Worm (Caenorhabditis elegans): ENCODE results near the gene Y46G5A.38.

The Y46G5A.38 gene

DNA sequence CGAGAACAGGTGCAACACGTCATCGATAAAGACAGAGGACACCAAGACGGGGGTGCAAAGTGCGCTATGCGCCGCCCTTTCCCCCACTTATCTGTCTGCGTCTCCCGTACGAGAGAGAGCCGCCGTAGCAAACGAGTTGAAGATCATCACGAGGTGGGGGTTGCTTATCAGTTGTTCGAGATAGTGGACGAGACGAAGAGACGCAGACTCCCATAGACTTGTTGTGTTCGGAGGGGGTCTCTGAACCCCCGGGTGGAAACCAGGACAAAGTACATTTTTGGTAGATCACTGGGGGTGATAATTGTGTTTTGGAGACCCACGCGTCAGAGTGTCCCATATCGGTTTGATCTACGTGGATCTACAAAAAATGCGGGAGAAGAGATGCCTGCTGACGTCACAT is 28.0 kb upstream of the Y46G5A.38 start (continued):
- TF ChIP-seq ceh-8 (GFP tag; optimal IDR thresholded peaks at IDR 0.05), result no peak
- peak; percentile 82 for TF ChIP-seq ztf-4 (tag; optimal IDR thresholded peaks at IDR 0.05)
- TF ChIP-seq ets-5 (GFP tag; IDR thresholded peaks at IDR 0.05), result no peak
- no peak for TF ChIP-seq zip-4 (GFP tag; optimal IDR thresholded peaks at IDR 0.05)
- TF ChIP-seq alr-1 (tag; optimal IDR thresholded peaks at IDR 0.05; ENCODE audit: borderline replicate concordance), result no peak
- no peak for TF ChIP-seq tlp-1 (tag; optimal IDR thresholded peaks at IDR 0.05)
- TF ChIP-seq nhr-11 (tag; optimal IDR thresholded peaks at IDR 0.05), result peak; percentile 85
- TF ChIP-seq fkh-8 (tag; optimal IDR thresholded peaks at IDR 0.05), result peak; percentile 68
- peak; percentile 75 for TF ChIP-seq xbp-1 (tag; optimal IDR thresholded peaks at IDR 0.05)
- no peak for TF ChIP-seq Y116A8C.19 (tag; optimal IDR thresholded peaks at IDR 0.05; ENCODE audit: borderline replicate concordance)
- peak; percentile 53 for TF ChIP-seq egl-13 (tag; optimal IDR thresholded peaks at IDR 0.05)
- TF ChIP-seq tbx-2 (tag; optimal IDR thresholded peaks at IDR 0.05), result peak; percentile 85
- no peak for TF ChIP-seq F16B12.6 (tag; optimal IDR thresholded peaks at IDR 0.05)
- TF ChIP-seq unc-30 (tag; optimal IDR thresholded peaks at IDR 0.05), result no peak
- peak; percentile 62 to 94 for TF ChIP-seq mdl-1 (tag; optimal IDR thresholded peaks at IDR 0.05)
- TF ChIP-seq nhr-71 (tag; optimal IDR thresholded peaks at IDR 0.05), result peak; percentile 97
- peak; percentile 94 for TF ChIP-seq nhr-20 (tag; optimal IDR thresholded peaks at IDR 0.05)
- TF ChIP-seq hlh-4 (tag; optimal IDR thresholded peaks at IDR 0.05), result no peak
- TF ChIP-seq dsc-1 (tag; optimal IDR thresholded peaks at IDR 0.05), result peak; percentile 16
- no peak for TF ChIP-seq aly-2 (tag; optimal IDR thresholded peaks at IDR 0.05)
- peak; percentile 43 for TF ChIP-seq lin-39 (tag; optimal IDR thresholded peaks at IDR 0.05)
- no peak for TF ChIP-seq sptf-1 (tag; optimal IDR thresholded peaks at IDR 0.05)
- peak; percentile 79 for TF ChIP-seq swsn-7 (tag; optimal IDR thresholded peaks at IDR 0.05)
- peak; percentile 62 for TF ChIP-seq ceh-88 (GFP tag; IDR thresholded peaks at IDR 0.05)
- peak; percentile 57 for TF ChIP-seq mep-1 (tag; optimal IDR thresholded peaks at IDR 0.05)
- no peak for TF ChIP-seq mab-9 (GFP tag; IDR thresholded peaks at IDR 0.05)
- TF ChIP-seq isw-1 (GFP tag; IDR thresholded peaks at IDR 0.05), result no peak; the same call in 1 of the 2 replicates
- TF ChIP-seq efl-3 (GFP tag; optimal IDR thresholded peaks at IDR 0.05), result no peak
- no peak for TF ChIP-seq sox-4 (tag; optimal IDR thresholded peaks at IDR 0.05)
- TF ChIP-seq skn-1 (tag; optimal IDR thresholded peaks at IDR 0.05), result peak; percentile 66
- peak; percentile 71 for TF ChIP-seq aha-1 (tag; optimal IDR thresholded peaks at IDR 0.05)
- no peak for TF ChIP-seq ceh-90 (tag; optimal IDR thresholded peaks at IDR 0.05)
- peak; percentile 13 for TF ChIP-seq hpl-2 (GFP tag; optimal IDR thresholded peaks at IDR 0.05)
- TF ChIP-seq dpl-1 (GFP tag; optimal IDR thresholded peaks at IDR 0.05), result peak; percentile 50 to 70 (median 63)
- TF ChIP-seq snpc-4 (tag; optimal IDR thresholded peaks at IDR 0.05), result peak; percentile 59
- TF ChIP-seq unc-86 (tag; optimal IDR thresholded peaks at IDR 0.05), result no peak
- no peak for TF ChIP-seq ama-1 (optimal IDR thresholded peaks at IDR 0.05)
- TF ChIP-seq blmp-1 (tag; optimal IDR thresholded peaks at IDR 0.05), result peak; percentile 45
- TF ChIP-seq fkh-10 (GFP tag; optimal IDR thresholded peaks at IDR 0.05), result no peak
- TF ChIP-seq pqm-1 (tag; optimal IDR thresholded peaks at IDR 0.05), result no peak
- no peak for TF ChIP-seq nhr-76 (tag; optimal IDR thresholded peaks at IDR 0.05)
- TF ChIP-seq ceh-63 (GFP tag; optimal IDR thresholded peaks at IDR 0.05), result no peak
- TF ChIP-seq grh-1 (GFP tag; IDR thresholded peaks at IDR 0.05), result peak; percentile 99
- TF ChIP-seq jun-1 (tag; optimal IDR thresholded peaks at IDR 0.05), result peak; percentile 84
- TF ChIP-seq unc-130 (tag; optimal IDR thresholded peaks at IDR 0.05), result peak; percentile 41
- TF ChIP-seq lin-15B (tag; optimal IDR thresholded peaks at IDR 0.05), result no peak
- peak; percentile 91 for TF ChIP-seq snu-23 (GFP tag; optimal IDR thresholded peaks at IDR 0.05)
- TF ChIP-seq rnt-1 (tag; optimal IDR thresholded peaks at IDR 0.05), result peak; percentile 87
- TF ChIP-seq C16A3.4 (tag; optimal IDR thresholded peaks at IDR 0.05), result peak; percentile 53
- TF ChIP-seq nhr-85 (tag), result peak; percentile 98
- peak; percentile 72 for TF ChIP-seq lin-13 (GFP tag; optimal IDR thresholded peaks at IDR 0.05)
- no peak for TF ChIP-seq vab-15 (tag; optimal IDR thresholded peaks at IDR 0.05)
- no peak for TF ChIP-seq nhr-237 (tag; optimal IDR thresholded peaks at IDR 0.05)
- TF ChIP-seq elt-3 (tag; optimal IDR thresholded peaks at IDR 0.05), result peak in 4 of 6 experiments; percentile 60 to 92 (median 78)
- peak; percentile 63 for TF ChIP-seq irx-1 (tag; optimal IDR thresholded peaks at IDR 0.05)
